Fruit fly (Drosophila melanogaster) whole organism, pupa: ENCODE measurements around the gene CG42866.
A peak's percentile ranks its signal among the peaks of the same experiment; 100 is the strongest.

ENCODE experiments used
- CG4496 ChIP-seq: fragments of 200-800 bp; sonication (Bioruptor generic); IDR thresholded peaks from 3 replicates; pipeline ENCODE4 v1.3.6; 2022; ENCODE audit warnings: missing biosample characterization, missing genetic modification characterization
- CG9948 ChIP-seq: fragments of 200-800 bp; sonication (Bioruptor generic); optimal IDR thresholded peaks from 2 replicates; lab custom pipeline; 2018; ENCODE audit warnings: missing biosample characterization, mild to moderate bottlenecking, missing genetic modification characterization, moderate library complexity
- Ets98B ChIP-seq: fragments of 200-800 bp; sonication (Bioruptor generic); IDR thresholded peaks from 2 replicates; pipeline ENCODE4 v1.3.6; 2022; ENCODE audit warnings: missing biosample characterization, missing genetic modification characterization
- Pif1B ChIP-seq: fragments of 200-800 bp; sonication (Bioruptor generic); optimal IDR thresholded peaks from 3 replicates; lab custom pipeline; 2016; ENCODE audit warnings: missing biosample characterization, missing genetic modification characterization
- fd96Ca ChIP-seq: fragments of 200-800 bp; sonication (Bioruptor generic); IDR thresholded peaks from 3 replicates; pipeline ENCODE4 v1.3.6; 2022; ENCODE audit warnings: missing biosample characterization, missing genetic modification characterization
- gl ChIP-seq: fragments of 200-800 bp; sonication (Bioruptor generic); optimal IDR thresholded peaks from 2 replicates; lab custom pipeline; 2018; ENCODE audit warnings: missing biosample characterization, mild to moderate bottlenecking, missing genetic modification characterization
- rn ChIP-seq: fragments of 200-800 bp; sonication (Bioruptor generic); IDR thresholded peaks from 2 replicates; pipeline ENCODE4 v1.3.6; 2022; ENCODE audit warnings: missing biosample characterization, missing genetic modification characterization

dm6 chr2L:19916982-19917381 is 44.5 kb downstream of the CG42866 start:
- TF ChIP-seq CG9948 (tag; lab: Kevin White, UChicago) (no peak), fd96Ca (no peak), CG4496 (peak; percentile 56; the same call in 1 of the 3 replicates), gl (tag; lab: Kevin White, UChicago) (no peak), rn (GFP tag; lab: Robert Waterston, UW) (no peak), Pif1B (GFP tag; lab: Kevin White, UChicago) (no peak), Ets98B (GFP tag; lab: Robert Waterston, UW) (no peak)
